Fruit fly (Drosophila melanogaster): ENCODE measurements around the gene CG31337.

Gene CG31337

dm6 chr3R:13553875-13554399, 8.7 kb upstream of the CG31337 start:
- no peak for TF ChIP-seq CG7357 (GFP tag; IDR thresholded peaks at IDR 0.05)
- TF ChIP-seq CG8281 (tag; optimal IDR thresholded peaks at IDR 0.05) = no peak
- peak; percentile 100 for TF ChIP-seq CG10431 (GFP tag; optimal IDR thresholded peaks at IDR 0.05)
- TF ChIP-seq CG3163 (GFP tag; optimal IDR thresholded peaks at IDR 0.05) = peak; percentile 85
- TF ChIP-seq twi (tag; optimal IDR thresholded peaks at IDR 0.05) = peak; percentile 37
- peak in 1 of 2 experiments; percentile 52 for TF ChIP-seq Trl (optimal IDR thresholded peaks at IDR 0.05)
- TF ChIP-seq Trl (GFP tag; optimal IDR thresholded peaks at IDR 0.05) = no peak
- 0 out of 3 replicates have a peak, but pooled peaks have one; percentile 10 for TF ChIP-seq CG6791 (GFP tag; IDR thresholded peaks at IDR 0.05; ENCODE audit: partially characterized antibody)
- TF ChIP-seq crol (GFP tag; IDR thresholded peaks at IDR 0.05) = peak; percentile 49
- TF ChIP-seq Bgb (GFP tag; IDR thresholded peaks at IDR 0.05; ENCODE audit: partially characterized antibody) = no peak
- TF ChIP-seq vvl (GFP tag; IDR thresholded peaks at IDR 0.05) = peak; percentile 24; the same call in 1 of the 2 replicates
- TF ChIP-seq E2f1 (GFP tag; IDR thresholded peaks at IDR 0.05) = peak; percentile 29; the same call in 1 of the 2 replicates
- TF ChIP-seq bab2 (GFP tag; optimal IDR thresholded peaks at IDR 0.05) = no peak
- TF ChIP-seq CG10543 (GFP tag; optimal IDR thresholded peaks at IDR 0.05) = no peak
- TF ChIP-seq CG9797 (GFP tag; optimal IDR thresholded peaks at IDR 0.05) = no peak
- no peak for TF ChIP-seq oc (tag; optimal IDR thresholded peaks at IDR 0.05)
- no peak for TF ChIP-seq otp (GFP tag; IDR thresholded peaks at IDR 0.05)
- no peak for TF ChIP-seq CG8290 (GFP tag; optimal IDR thresholded peaks at IDR 0.05)
- TF ChIP-seq CG8290 (tag; optimal IDR thresholded peaks at IDR 0.05) = no peak
- TF ChIP-seq Dll (GFP tag; IDR thresholded peaks at IDR 0.05; ENCODE audit: partially characterized antibody) = 0 out of 4 replicates have a peak, but pooled peaks have one; percentile 42
- 0 out of 2 replicates have a peak, but pooled peaks have one; percentile 13 for TF ChIP-seq E2f2 (GFP tag; IDR thresholded peaks at IDR 0.05)
- TF ChIP-seq CG7987 (GFP tag; optimal IDR thresholded peaks at IDR 0.05) = no peak
- no peak for TF ChIP-seq CG5245 (GFP tag; optimal IDR thresholded peaks at IDR 0.05)
- peak; percentile 36 for TF ChIP-seq sens (GFP tag)
- no peak for TF ChIP-seq CG10565 (GFP tag; optimal IDR thresholded peaks at IDR 0.05)
- peak in 1 of 2 experiments; percentile 78 for TF ChIP-seq Hr78 (GFP tag; optimal IDR thresholded peaks at IDR 0.05)
- TF ChIP-seq aop (GFP tag; IDR thresholded peaks at IDR 0.05) = no peak
- TF ChIP-seq CTCF (GFP tag; optimal IDR thresholded peaks at IDR 0.05) = peak; percentile 23
- TF ChIP-seq slou (GFP tag; optimal IDR thresholded peaks at IDR 0.05) = no peak
- no peak for TF ChIP-seq bbx (GFP tag; IDR thresholded peaks at IDR 0.05; ENCODE audit: partially characterized antibody)
- TF ChIP-seq repo (GFP tag; optimal IDR thresholded peaks at IDR 0.05) = no peak

dm6 chr3R:13553152-13553874, 8.1 kb upstream of the CG31337 start:
- TF ChIP-seq Atf-2 (GFP tag; optimal IDR thresholded peaks at IDR 0.05) (no peak), NC2α (GFP tag; optimal IDR thresholded peaks at IDR 0.05) (no peak), CG1602 (GFP tag; optimal IDR thresholded peaks at IDR 0.05) (no peak), CG2116 (GFP tag; optimal IDR thresholded peaks at IDR 0.05) (no peak), CG1647 (GFP tag; optimal IDR thresholded peaks at IDR 0.05) (no peak), CG17328 (GFP tag; IDR thresholded peaks at IDR 0.05) (no peak), CG9797 (GFP tag; optimal IDR thresholded peaks at IDR 0.05) (no peak), CG9437 (GFP tag; optimal IDR thresholded peaks at IDR 0.05) (peak; percentile 41), CG30403 (GFP tag; optimal IDR thresholded peaks at IDR 0.05) (peak; percentile 26), gsb-n (tag; optimal IDR thresholded peaks at IDR 0.05) (no peak), CG13775 (GFP tag; optimal IDR thresholded peaks at IDR 0.05) (no peak), B-H1 (GFP tag; IDR thresholded peaks at IDR 0.05) (no peak), CG32767 (GFP tag; IDR thresholded peaks at IDR 0.05) (no peak), CG15696 (tag; optimal IDR thresholded peaks at IDR 0.05) (no peak), Dad (GFP tag; optimal IDR thresholded peaks at IDR 0.05) (no peak), CG15269 (tag; optimal IDR thresholded peaks at IDR 0.05) (peak; percentile 16), mirr (GFP tag; optimal IDR thresholded peaks at IDR 0.05) (no peak), BEAF-32 (GFP tag; optimal IDR thresholded peaks at IDR 0.05) (no peak), CG15011 (GFP tag; optimal IDR thresholded peaks at IDR 0.05) (no peak), CG12071 (GFP tag; optimal IDR thresholded peaks at IDR 0.05) (no peak), E2f1 (GFP tag; IDR thresholded peaks at IDR 0.05) (no peak), cas (GFP tag; IDR thresholded peaks at IDR 0.05) (no peak)
